Worm (Caenorhabditis elegans): ENCODE results near the gene F09B12.3.

Gene F09B12.3

DNA sequence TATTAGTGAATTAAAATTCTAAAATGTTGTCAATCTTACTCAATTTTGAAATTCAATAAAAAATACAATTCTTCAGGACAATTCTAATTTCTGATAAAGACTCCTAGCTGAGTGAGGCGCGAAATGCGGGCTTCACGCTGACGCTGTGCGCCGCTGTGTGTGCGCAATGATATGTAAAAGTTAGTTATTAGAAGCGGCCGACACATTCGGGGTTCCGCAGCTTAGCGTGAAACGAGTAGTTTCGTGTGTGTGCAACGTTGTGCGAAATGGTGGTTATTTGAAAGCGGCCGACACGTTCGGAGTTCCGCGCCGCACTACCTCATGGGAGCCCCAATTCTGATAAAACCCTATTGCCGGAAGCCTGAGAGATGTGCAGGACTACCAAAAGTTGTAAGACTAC is 22.6 kb downstream of the F09B12.3 start:
- no peak for TF ChIP-seq med-1 (GFP tag; optimal IDR thresholded peaks at IDR 0.05; ENCODE audit: insufficient read depth)
- TF ChIP-seq klf-2 (GFP tag; conservative IDR thresholded peaks at IDR 0.05) = no peak
- TF ChIP-seq T22C8.4 (GFP tag; IDR thresholded peaks at IDR 0.05) = no peak
- TF ChIP-seq cog-1 (tag; optimal IDR thresholded peaks at IDR 0.05) = no peak
- no peak for TF ChIP-seq ztf-29 (GFP tag; IDR thresholded peaks at IDR 0.05)
- no peak for TF ChIP-seq ref-1 (GFP tag; conservative IDR thresholded peaks at IDR 0.05)
- TF ChIP-seq ztf-23 (GFP tag; IDR thresholded peaks at IDR 0.05) = no peak
- no peak for TF ChIP-seq tab-1 (GFP tag; IDR thresholded peaks at IDR 0.05)
- TF ChIP-seq flt-1 (GFP tag; IDR thresholded peaks at IDR 0.05) = no peak

DNA sequence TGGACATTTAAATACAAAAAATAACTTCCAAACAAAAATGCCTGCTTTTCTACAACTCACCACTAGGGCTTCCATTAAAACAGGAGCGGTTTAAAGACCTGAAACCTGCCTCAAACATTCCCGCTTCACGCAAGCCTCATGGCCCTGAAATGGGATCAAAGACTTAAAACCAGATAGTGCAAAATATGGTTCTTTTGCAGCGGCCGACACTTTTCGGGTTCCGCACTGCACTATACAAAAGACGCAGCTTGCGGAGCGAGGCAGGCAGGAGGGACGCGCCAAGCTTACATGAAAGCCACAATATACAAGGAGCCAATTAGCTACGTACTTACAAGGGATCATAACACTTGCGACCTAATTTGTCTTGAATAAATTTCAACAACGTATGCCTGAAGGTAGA is 24.3 kb downstream of the F09B12.3 start:
- TF ChIP-seq med-1 (GFP tag; optimal IDR thresholded peaks at IDR 0.05; ENCODE audit: insufficient read depth) (no peak), cog-1 (tag; optimal IDR thresholded peaks at IDR 0.05) (no peak), klf-2 (GFP tag; conservative IDR thresholded peaks at IDR 0.05) (no peak), ztf-23 (GFP tag; IDR thresholded peaks at IDR 0.05) (no peak), tab-1 (GFP tag; IDR thresholded peaks at IDR 0.05) (no peak), flt-1 (GFP tag; IDR thresholded peaks at IDR 0.05) (no peak), T22C8.4 (GFP tag; IDR thresholded peaks at IDR 0.05) (no peak), ref-1 (GFP tag; conservative IDR thresholded peaks at IDR 0.05) (no peak), ztf-29 (GFP tag; IDR thresholded peaks at IDR 0.05) (no peak)

- TF ChIP-seq ztf-29 (GFP tag; IDR thresholded peaks at IDR 0.05) = no peak
- TF ChIP-seq ref-1 (GFP tag; conservative IDR thresholded peaks at IDR 0.05) = no peak
Observed at ce11 chrX:15072877-15073276, 24.9 kb downstream of the F09B12.3 start.

- TF ChIP-seq cog-1 (tag; optimal IDR thresholded peaks at IDR 0.05) (no peak), T22C8.4 (GFP tag; IDR thresholded peaks at IDR 0.05) (no peak), med-1 (GFP tag; optimal IDR thresholded peaks at IDR 0.05; ENCODE audit: insufficient read depth) (no peak), ref-1 (GFP tag; conservative IDR thresholded peaks at IDR 0.05) (no peak), tab-1 (GFP tag; IDR thresholded peaks at IDR 0.05) (no peak)
Observed at ce11 chrX:15070137-15070536, 27.6 kb downstream of the F09B12.3 start.

DNA sequence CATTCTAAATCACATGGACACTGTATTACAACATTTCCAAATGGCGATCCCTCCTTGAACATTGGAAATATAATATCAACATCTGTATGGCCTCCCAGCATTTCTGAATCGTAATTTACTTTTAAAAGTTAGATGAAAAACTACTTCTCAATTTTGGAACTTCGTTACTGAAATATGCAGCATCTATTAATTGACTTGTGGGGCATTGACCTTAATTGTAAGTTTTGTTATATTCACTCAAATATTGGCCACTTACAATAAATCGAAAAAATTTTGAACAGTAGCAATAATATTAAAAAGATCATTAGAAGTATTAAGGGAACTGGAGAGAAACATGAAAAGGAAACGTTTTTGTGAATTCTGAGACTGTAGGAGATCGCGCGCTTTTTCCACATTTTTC is 28.5 kb downstream of the F09B12.3 start, which contains the start of gene mam-6:
TSS of gene mam-6 (minus strand) at position 101 of the 400 bp plus-strand sequence.
- TF ChIP-seq ztf-23 (GFP tag; IDR thresholded peaks at IDR 0.05) (no peak), flt-1 (GFP tag; IDR thresholded peaks at IDR 0.05) (no peak), ztf-29 (GFP tag; IDR thresholded peaks at IDR 0.05) (no peak), T22C8.4 (GFP tag; IDR thresholded peaks at IDR 0.05) (no peak), med-1 (GFP tag; optimal IDR thresholded peaks at IDR 0.05; ENCODE audit: insufficient read depth) (no peak), klf-2 (GFP tag; conservative IDR thresholded peaks at IDR 0.05) (no peak), cog-1 (tag; optimal IDR thresholded peaks at IDR 0.05) (no peak), ref-1 (GFP tag; conservative IDR thresholded peaks at IDR 0.05) (no peak), tab-1 (GFP tag; IDR thresholded peaks at IDR 0.05) (no peak)

- TF ChIP-seq tab-1 (GFP tag; IDR thresholded peaks at IDR 0.05) (no peak), T22C8.4 (GFP tag; IDR thresholded peaks at IDR 0.05) (no peak), klf-2 (GFP tag; conservative IDR thresholded peaks at IDR 0.05) (no peak), med-1 (GFP tag; optimal IDR thresholded peaks at IDR 0.05; ENCODE audit: insufficient read depth) (no peak), flt-1 (GFP tag; IDR thresholded peaks at IDR 0.05) (no peak), ztf-23 (GFP tag; IDR thresholded peaks at IDR 0.05) (no peak), ztf-29 (GFP tag; IDR thresholded peaks at IDR 0.05) (no peak), ref-1 (GFP tag; conservative IDR thresholded peaks at IDR 0.05) (no peak), cog-1 (tag; optimal IDR thresholded peaks at IDR 0.05) (no peak)
Observed at ce11 chrX:15060303-15060702, 37.5 kb downstream of the F09B12.3 start, which contains the start of gene fbxa-96. fbxa-96 (minus strand) TSS chrX:15060403.

DNA sequence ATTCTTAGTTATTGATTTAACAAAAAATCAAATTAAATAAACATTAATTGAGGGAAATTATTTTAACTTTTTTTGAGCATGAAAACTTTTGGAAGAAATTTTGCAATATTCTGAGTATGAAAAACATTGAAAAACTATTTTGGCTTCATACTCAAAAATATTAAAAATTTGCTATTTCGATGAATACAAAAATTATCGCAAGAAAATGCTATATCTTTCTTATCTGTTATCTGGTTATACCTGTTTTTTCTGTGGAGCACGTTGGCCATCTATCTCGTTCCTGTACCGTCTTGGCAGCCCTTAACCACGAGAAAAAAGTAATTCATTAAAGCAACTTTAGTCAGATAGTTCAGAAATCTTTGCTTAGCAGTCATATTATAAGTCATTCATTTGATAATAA is 39.9 kb downstream of the F09B12.3 start:
- TF ChIP-seq ref-1 (GFP tag; conservative IDR thresholded peaks at IDR 0.05) = no peak
- TF ChIP-seq T22C8.4 (GFP tag; IDR thresholded peaks at IDR 0.05) = no peak
- no peak for TF ChIP-seq med-1 (GFP tag; optimal IDR thresholded peaks at IDR 0.05; ENCODE audit: insufficient read depth)
- TF ChIP-seq cog-1 (tag; optimal IDR thresholded peaks at IDR 0.05) = no peak
- TF ChIP-seq klf-2 (GFP tag; conservative IDR thresholded peaks at IDR 0.05) = no peak
- no peak for TF ChIP-seq ztf-23 (GFP tag; IDR thresholded peaks at IDR 0.05)
- TF ChIP-seq tab-1 (GFP tag; IDR thresholded peaks at IDR 0.05) = no peak
- TF ChIP-seq flt-1 (GFP tag; IDR thresholded peaks at IDR 0.05) = no peak
- no peak for TF ChIP-seq ztf-29 (GFP tag; IDR thresholded peaks at IDR 0.05)

- no peak for TF ChIP-seq med-1 (GFP tag; optimal IDR thresholded peaks at IDR 0.05; ENCODE audit: insufficient read depth)
- TF ChIP-seq T22C8.4 (GFP tag; IDR thresholded peaks at IDR 0.05) = no peak
- TF ChIP-seq flt-1 (GFP tag; IDR thresholded peaks at IDR 0.05) = no peak
- TF ChIP-seq ref-1 (GFP tag; conservative IDR thresholded peaks at IDR 0.05) = no peak
- no peak for TF ChIP-seq tab-1 (GFP tag; IDR thresholded peaks at IDR 0.05)
- no peak for TF ChIP-seq ztf-23 (GFP tag; IDR thresholded peaks at IDR 0.05)
- TF ChIP-seq ztf-29 (GFP tag; IDR thresholded peaks at IDR 0.05) = no peak
- no peak for TF ChIP-seq cog-1 (tag; optimal IDR thresholded peaks at IDR 0.05)
- TF ChIP-seq klf-2 (GFP tag; conservative IDR thresholded peaks at IDR 0.05) = no peak
Observed at ce11 chrX:15056737-15057136, 41.0 kb downstream of the F09B12.3 start, which contains the start of gene H03G16.5. H03G16.5 (minus strand) TSS chrX:15056837.

ce11 chrX:15055914-15056313 is 41.8 kb downstream of the F09B12.3 start, which contains the start of gene H03G16.7:
H03G16.7 (minus strand) TSS chrX:15056014.
- no peak for TF ChIP-seq klf-2 (GFP tag; conservative IDR thresholded peaks at IDR 0.05)
- TF ChIP-seq cog-1 (tag; optimal IDR thresholded peaks at IDR 0.05) = no peak
- no peak for TF ChIP-seq ztf-23 (GFP tag; IDR thresholded peaks at IDR 0.05)
- TF ChIP-seq T22C8.4 (GFP tag; IDR thresholded peaks at IDR 0.05) = no peak
- TF ChIP-seq ztf-29 (GFP tag; IDR thresholded peaks at IDR 0.05) = no peak
- TF ChIP-seq med-1 (GFP tag; optimal IDR thresholded peaks at IDR 0.05; ENCODE audit: insufficient read depth) = no peak
- no peak for TF ChIP-seq flt-1 (GFP tag; IDR thresholded peaks at IDR 0.05)
- no peak for TF ChIP-seq ref-1 (GFP tag; conservative IDR thresholded peaks at IDR 0.05)
- no peak for TF ChIP-seq tab-1 (GFP tag; IDR thresholded peaks at IDR 0.05)

Data from whole organism, midembryonic.